Fruit fly (Drosophila melanogaster) whole organism, embryonic: ENCODE measurements around the gene Ndfip.

Source experiments
- Abd-B ChIP-seq: fragments of 200-800 bp; sonication (Bioruptor generic); optimal IDR thresholded peaks from 2 replicates; lab custom pipeline; 2018; ENCODE audit warnings: missing biosample characterization, mild to moderate bottlenecking, missing genetic modification characterization, moderate library complexity
- B-H2 ChIP-seq: fragments of 200-800 bp; sonication (Bioruptor generic); optimal IDR thresholded peaks from 2 replicates; lab custom pipeline; 2018; ENCODE audit warnings: missing biosample characterization, mild to moderate bottlenecking, missing genetic modification characterization
- BEAF-32 ChIP-seq: fragments of 200-800 bp; sonication (Bioruptor generic); optimal IDR thresholded peaks from 3 replicates; lab custom pipeline; 2017; ENCODE audit warnings: missing biosample characterization, missing genetic modification characterization, mild to moderate bottlenecking, moderate library complexity, missing genetic modification reagents
- Bgb ChIP-seq: fragments of 200-800 bp; sonication (Bioruptor generic); IDR thresholded peaks from 2 replicates; pipeline ENCODE4 v1.3.6; 2022; ENCODE audit warnings: missing biosample characterization, missing genetic modification characterization; ENCODE audit not compliant: partially characterized antibody
- CG11247 ChIP-seq: fragments of 200-800 bp; sonication (Bioruptor generic); IDR thresholded peaks from 2 replicates; pipeline ENCODE4 v1.3.6; 2022; ENCODE audit warnings: missing biosample characterization, missing genetic modification characterization
- CG12155 ChIP-seq: fragments of 200-800 bp; sonication (Bioruptor generic); optimal IDR thresholded peaks from 3 replicates; lab custom pipeline; 2016; ENCODE audit warnings: missing biosample characterization, missing genetic modification characterization
- CG13894 ChIP-seq: fragments of 200-800 bp; sonication (Bioruptor generic); optimal IDR thresholded peaks from 3 replicates; lab custom pipeline; 2018; ENCODE audit warnings: missing biosample characterization, mild to moderate bottlenecking, missing genetic modification characterization, moderate library complexity
- CG14050 ChIP-seq: fragments of 200-800 bp; sonication (Bioruptor generic); IDR thresholded peaks from 3 replicates; pipeline ENCODE4 v1.3.6; 2022; ENCODE audit warnings: missing biosample characterization, missing genetic modification characterization
- CG16815 ChIP-seq: fragments of 200-800 bp; sonication (Bioruptor generic); optimal IDR thresholded peaks from 3 replicates; lab custom pipeline; 2017; ENCODE audit warnings: missing biosample characterization, mild to moderate bottlenecking, missing genetic modification characterization
- CG2129 ChIP-seq: fragments of 200-800 bp; sonication (Bioruptor generic); IDR thresholded peaks from 2 replicates; pipeline ENCODE4 v1.3.6; 2022; ENCODE audit warnings: missing biosample characterization, missing genetic modification characterization; ENCODE audit not compliant: partially characterized antibody
- CG2678 ChIP-seq: fragments of 200-800 bp; sonication (Bioruptor generic); optimal IDR thresholded peaks from 3 replicates; lab custom pipeline; 2019; ENCODE audit warnings: missing biosample characterization, mild to moderate bottlenecking, missing genetic modification characterization, moderate library complexity
- CG3163 ChIP-seq: fragments of 200-800 bp; sonication (Bioruptor generic); optimal IDR thresholded peaks from 3 replicates; lab custom pipeline; 2016; ENCODE audit warnings: missing biosample characterization, missing genetic modification characterization
- CG5180 ChIP-seq: fragments of 200-800 bp; sonication (Bioruptor generic); optimal IDR thresholded peaks from 3 replicates; lab custom pipeline; 2017; ENCODE audit warnings: missing biosample characterization, missing genetic modification characterization, mild to moderate bottlenecking, moderate library complexity, missing genetic modification reagents
- CG5953 ChIP-seq: fragments of 200-800 bp; sonication (Bioruptor generic); IDR thresholded peaks from 2 replicates; pipeline ENCODE4 v1.3.6; 2022; ENCODE audit warnings: missing biosample characterization, missing genetic modification characterization
- CG6689 ChIP-seq: fragments of 200-800 bp; sonication (Bioruptor generic); IDR thresholded peaks from 2 replicates; pipeline ENCODE4 v1.3.6; 2022; ENCODE audit warnings: missing biosample characterization, missing genetic modification characterization
- CTCF ChIP-seq: fragments of 200-800 bp; sonication (Bioruptor generic); optimal IDR thresholded peaks from 2 replicates; lab custom pipeline; 2017; ENCODE audit warnings: missing biosample characterization, mild to moderate bottlenecking, missing genetic modification characterization, moderate library complexity
- Ets65A ChIP-seq: fragments of 200-800 bp; sonication (Bioruptor generic); peaks from one replicate; lab custom pipeline; 2016; ENCODE audit warnings: missing biosample characterization, missing genetic modification characterization
- HLH3B ChIP-seq: fragments of 200-800 bp; sonication (Bioruptor generic); IDR thresholded peaks from 2 replicates; pipeline ENCODE4 v1.3.6; 2022; ENCODE audit warnings: missing biosample characterization, missing genetic modification characterization
- Hr3 ChIP-seq: fragments of 200-800 bp; sonication (Bioruptor generic); optimal IDR thresholded peaks from 3 replicates; lab custom pipeline; 2016; ENCODE audit warnings: missing biosample characterization, missing genetic modification characterization
- Jarid2 ChIP-seq: fragments of 200-800 bp; sonication (Bioruptor generic); optimal IDR thresholded peaks from 3 replicates; lab custom pipeline; 2017; ENCODE audit warnings: mild to moderate bottlenecking, missing biosample characterization, missing genetic modification reagents, missing genetic modification characterization
- MESR4 ChIP-seq: fragments of 200-800 bp; sonication (Bioruptor generic); optimal IDR thresholded peaks from 2 replicates; lab custom pipeline; 2018; ENCODE audit warnings: missing biosample characterization, mild to moderate bottlenecking, missing genetic modification characterization, moderate library complexity
- Med ChIP-seq: fragments of 200-800 bp; sonication (Bioruptor generic); peaks from one replicate; lab custom pipeline; 2016; ENCODE audit warnings: missing biosample characterization, missing genetic modification characterization, mild to moderate bottlenecking, inconsistent platforms, moderate library complexity
- Myb ChIP-seq: fragments of 200-800 bp; sonication (Bioruptor generic); optimal IDR thresholded peaks from 2 replicates; lab custom pipeline; 2016; ENCODE audit warnings: missing biosample characterization, missing genetic modification characterization
- NFAT ChIP-seq: fragments of 200-800 bp; sonication (Bioruptor generic); IDR thresholded peaks from 2 replicates; pipeline ENCODE4 v1.3.6; 2022; ENCODE audit warnings: missing biosample characterization, missing genetic modification characterization
- Optix ChIP-seq: fragments of 200-800 bp; sonication (Bioruptor generic); IDR thresholded peaks from 3 replicates; pipeline ENCODE4 v1.3.6; 2022; ENCODE audit warnings: missing biosample characterization, missing genetic modification characterization
- Sox100B ChIP-seq: fragments of 200-800 bp; sonication (Bioruptor generic); optimal IDR thresholded peaks from 3 replicates; lab custom pipeline; 2018; ENCODE audit warnings: missing biosample characterization, mild to moderate bottlenecking, missing genetic modification characterization
- Sry-β ChIP-seq: fragments of 200-800 bp; sonication (Bioruptor generic); optimal IDR thresholded peaks from 2 replicates; lab custom pipeline; 2018; ENCODE audit warnings: missing biosample characterization, mild to moderate bottlenecking, missing genetic modification characterization, moderate library complexity
- Taf1 ChIP-seq: fragments of 200-800 bp; sonication (Bioruptor generic); IDR thresholded peaks from 2 replicates; pipeline ENCODE4 v1.3.6; 2022; ENCODE audit warnings: missing biosample characterization, missing genetic modification characterization
- Trl ChIP-seq, 3 experiments: fragments of >200 bp in 2 of 3; fragments of 200-800 bp in 1 of 3; sonication (Bioruptor generic) in 1 of 3; optimal IDR thresholded peaks; 2 replicates in 1 of 3; 3 replicates in 2 of 3; lab custom pipeline; 2016 to 2017; ENCODE audit warnings: missing biosample characterization in 1 of 3, missing genetic modification characterization in 1 of 3
- bigmax ChIP-seq: fragments of 200-800 bp; sonication (Bioruptor generic); optimal IDR thresholded peaks from 2 replicates; lab custom pipeline; 2018; ENCODE audit warnings: missing biosample characterization, mild to moderate bottlenecking, missing genetic modification characterization
- btn ChIP-seq: fragments of 200-800 bp; sonication (Bioruptor generic); optimal IDR thresholded peaks from 2 replicates; lab custom pipeline; 2016; ENCODE audit warnings: missing biosample characterization, missing genetic modification characterization
- chif ChIP-seq, 2 experiments: fragments of 200-800 bp; sonication (Bioruptor generic); optimal IDR thresholded peaks; 3 replicates each; lab custom pipeline; 2016; ENCODE audit warnings: missing biosample characterization in 2 of 2, missing genetic modification characterization in 2 of 2
- chinmo ChIP-seq: fragments of 200-800 bp; sonication (Bioruptor generic); IDR thresholded peaks from 4 replicates; pipeline ENCODE4 v1.3.6; 2022; ENCODE audit warnings: missing biosample characterization, missing genetic modification characterization; ENCODE audit not compliant: partially characterized antibody
- crol ChIP-seq: fragments of 200-800 bp; sonication (Bioruptor generic); IDR thresholded peaks from 2 replicates; pipeline ENCODE4 v1.3.6; 2022; ENCODE audit warnings: missing biosample characterization, missing genetic modification characterization
- da ChIP-seq: fragments of 200-800 bp; sonication (Bioruptor generic); optimal IDR thresholded peaks from 2 replicates; lab custom pipeline; 2016; ENCODE audit warnings: missing biosample characterization, missing genetic modification characterization
- dimm ChIP-seq: fragments of 200-800 bp; sonication (Bioruptor generic); IDR thresholded peaks from 2 replicates; pipeline ENCODE4 v1.3.6; 2022; ENCODE audit warnings: missing biosample characterization, missing genetic modification characterization
- eve ChIP-seq, 2 experiments: fragments of >200 bp; optimal IDR thresholded peaks; 2 replicates each; lab custom pipeline; 2017; ENCODE audit warnings: missing biosample characterization in 2 of 2, missing genetic modification characterization in 2 of 2
- fd3F ChIP-seq: fragments of 200-800 bp; sonication (Bioruptor generic); optimal IDR thresholded peaks from 2 replicates; lab custom pipeline; 2018; ENCODE audit warnings: missing biosample characterization, mild to moderate bottlenecking, missing genetic modification characterization, moderate library complexity
- gcm2 ChIP-seq: fragments of 200-800 bp; sonication (Bioruptor generic); optimal IDR thresholded peaks from 2 replicates; lab custom pipeline; 2016; ENCODE audit warnings: missing biosample characterization, missing genetic modification characterization
- gt ChIP-seq: fragments of 200-800 bp; sonication (Bioruptor generic); IDR thresholded peaks from 2 replicates; pipeline ENCODE4 v1.3.6; 2022; ENCODE audit warnings: missing biosample characterization, missing genetic modification characterization
- her ChIP-seq: fragments of 200-800 bp; sonication (Bioruptor generic); optimal IDR thresholded peaks from 2 replicates; lab custom pipeline; 2016; ENCODE audit warnings: missing biosample characterization, missing genetic modification characterization
- ken ChIP-seq: fragments of 200-800 bp; sonication (Bioruptor generic); IDR thresholded peaks from 3 replicates; pipeline ENCODE4 v1.3.6; 2022; ENCODE audit warnings: missing biosample characterization, missing genetic modification characterization
- lmd ChIP-seq: fragments of 200-800 bp; sonication (Bioruptor generic); IDR thresholded peaks from 2 replicates; pipeline ENCODE4 v1.3.6; 2022; ENCODE audit warnings: missing biosample characterization, missing genetic modification characterization
- mld ChIP-seq: fragments of 200-800 bp; sonication (Bioruptor generic); IDR thresholded peaks from 3 replicates; pipeline ENCODE4 v1.3.6; 2022; ENCODE audit warnings: missing biosample characterization, missing genetic modification characterization; ENCODE audit not compliant: partially characterized antibody
- nau ChIP-seq: fragments of 200-800 bp; sonication (Bioruptor generic); optimal IDR thresholded peaks from 3 replicates; lab custom pipeline; 2017; ENCODE audit warnings: missing biosample characterization, mild to moderate bottlenecking, missing genetic modification characterization, missing genetic modification reagents
- pb ChIP-seq: fragments of 200-800 bp; sonication (Bioruptor generic); optimal IDR thresholded peaks from 3 replicates; lab custom pipeline; 2016; ENCODE audit warnings: missing biosample characterization, missing genetic modification characterization
- tx ChIP-seq: fragments of 200-800 bp; sonication (Bioruptor generic); optimal IDR thresholded peaks from 2 replicates; lab custom pipeline; 2016; ENCODE audit warnings: missing biosample characterization, missing genetic modification characterization
- unc-4 ChIP-seq: fragments of 200-800 bp; sonication (Bioruptor generic); IDR thresholded peaks from 2 replicates; pipeline ENCODE4 v1.3.6; 2022; ENCODE audit warnings: missing biosample characterization, missing genetic modification characterization; ENCODE audit not compliant: partially characterized antibody

Ndfip gene

dm6 chr3L:17653701-17654667 is at the start of gene Ndfip, which contains the start of the genes Krn and CG7484 (continued):
- TF ChIP-seq lmd (GFP tag; lab: Robert Waterston, UW) (peak; percentile 87), pb (GFP tag; lab: Kevin White, UChicago) (peak; percentile 49), Med (peak; percentile 97), CG6689 (GFP tag; lab: Robert Waterston, UW) (peak; percentile 86), crol (GFP tag; lab: Robert Waterston, UW) (no peak; the same call in 1 of the 2 replicates), fd3F (GFP tag; lab: Kevin White, UChicago) (peak; percentile 86), CG2129 (GFP tag; lab: Robert Waterston, UW) (peak; percentile 96), Trl (optimal IDR thresholded peaks at IDR 0.05; lab: Kevin White, UChicago) (peak; percentile 50 to 77), Trl (GFP tag; optimal IDR thresholded peaks at IDR 0.05; lab: Kevin White, UChicago) (peak; percentile 67), HLH3B (GFP tag; lab: Robert Waterston, UW) (peak; percentile 76), ken (peak; percentile 79), Taf1 (peak; percentile 80), gcm2 (GFP tag; lab: Kevin White, UChicago) (peak; percentile 48), da (GFP tag; lab: Kevin White, UChicago) (peak; percentile 22), Abd-B (GFP tag; lab: Kevin White, UChicago) (peak; percentile 93), Optix (GFP tag; lab: Robert Waterston, UW) (0 out of 3 replicates have a peak, but pooled peaks have one; percentile 38), B-H2 (GFP tag; lab: Kevin White, UChicago) (peak; percentile 90), NFAT (GFP tag; lab: Robert Waterston, UW) (peak; percentile 84), CG5953 (GFP tag; lab: Robert Waterston, UW) (peak; percentile 20; the same call in 1 of the 2 replicates), tx (GFP tag; lab: Kevin White, UChicago) (peak; percentile 72), Bgb (peak; percentile 92), BEAF-32 (GFP tag; lab: Kevin White, UChicago) (peak; percentile 99), btn (GFP tag; lab: Kevin White, UChicago) (no peak), Ets65A (GFP tag; lab: Kevin White, UChicago) (peak; percentile 98), bigmax (GFP tag; lab: Kevin White, UChicago) (no peak), Jarid2 (GFP tag; lab: Kevin White, UChicago) (peak; percentile 64), Sox100B (GFP tag; lab: Kevin White, UChicago) (peak; percentile 84), unc-4 (GFP tag; lab: Robert Waterston, UW) (peak; percentile 96), CG11247 (GFP tag; lab: Robert Waterston, UW) (peak; percentile 87), CG5180 (peak; percentile 37), CG2678 (tag; lab: Kevin White, UChicago) (peak; percentile 93), nau (GFP tag; lab: Kevin White, UChicago) (peak; percentile 11), Myb (GFP tag; lab: Kevin White, UChicago) (peak; percentile 52), Hr3 (GFP tag; lab: Kevin White, UChicago) (peak; percentile 88), chinmo (GFP tag; lab: Robert Waterston, UW) (peak; percentile 87; the same call in 3 of the 4 replicates), gt (GFP tag; lab: Robert Waterston, UW) (peak; percentile 61; the same call in 1 of the 2 replicates), CG3163 (GFP tag; lab: Kevin White, UChicago) (peak; percentile 60), dimm (no peak), eve (GFP tag; optimal IDR thresholded peaks at IDR 0.05; lab: Kevin White, UChicago) (peak in 1 of 2 experiments; percentile 39), CG13894 (tag; lab: Kevin White, UChicago) (peak; percentile 90), CG14050 (GFP tag; lab: Robert Waterston, UW) (peak; percentile 64; the same call in 2 of the 3 replicates), MESR4 (GFP tag; lab: Kevin White, UChicago) (peak; percentile 86), her (GFP tag; lab: Kevin White, UChicago) (peak; percentile 60), CTCF (GFP tag; lab: Kevin White, UChicago) (no peak), mld (peak; percentile 82), Sry-β (GFP tag; lab: Kevin White, UChicago) (no peak), CG12155 (GFP tag; lab: Kevin White, UChicago) (peak; percentile 90), chif (GFP tag; optimal IDR thresholded peaks at IDR 0.05; lab: Kevin White, UChicago) (peak; percentile 54 to 76), CG16815 (peak; percentile 84)
